Worm (Caenorhabditis elegans) whole organism, young adult: ENCODE measurements around the gene ZC190.10.
"Not testable (repeated sequence)": the region's sequence is repeated elsewhere in the genome, so short reads cannot be mapped to it uniquely, and the experiment has no call there.

Experiments used
- B0019.2 ChIP-seq: fragments of 200-800 bp; sonication (Bioruptor generic); conservative IDR thresholded peaks from 2 replicates; pipeline ENCODE4 v1.3.6; 2022; ENCODE audit warnings: missing genetic modification reagents, missing genetic modification characterization, missing compliant biosample characterization
- B0035.1 ChIP-seq: sonication (generic microtip); optimal IDR thresholded peaks from 2 replicates; lab custom pipeline; 2016; ENCODE audit warnings: missing genetic modification characterization, mild to moderate bottlenecking, missing compliant biosample characterization, missing genotype, missing genetic modification reagents
- F33H1.4 ChIP-seq: fragments of 200-800 bp; sonication (Bioruptor generic); IDR thresholded peaks from 2 replicates; pipeline ENCODE4 v1.3.6; 2022; ENCODE audit warnings: missing genetic modification reagents, missing genetic modification characterization, missing compliant biosample characterization
- F57C9.4 ChIP-seq: sonication (generic microtip); optimal IDR thresholded peaks from 2 replicates; lab custom pipeline; 2017; ENCODE audit warnings: mild to moderate bottlenecking, missing genetic modification characterization, missing compliant biosample characterization
- K11D2.4 ChIP-seq: fragments of 200-800 bp; sonication (Bioruptor generic); IDR thresholded peaks from 2 replicates; pipeline ENCODE4 v1.3.6; 2022; ENCODE audit warnings: missing genetic modification reagents, missing genetic modification characterization, missing compliant biosample characterization
- T07F8.4 ChIP-seq: sonication (generic microtip); optimal IDR thresholded peaks from 2 replicates; lab custom pipeline; 2016; ENCODE audit warnings: mild to moderate bottlenecking, missing genetic modification characterization, moderate library complexity, missing compliant biosample characterization
- T26A5.8 ChIP-seq: sonication (generic microtip); optimal IDR thresholded peaks from 2 replicates; lab custom pipeline; 2016; ENCODE audit warnings: missing genetic modification characterization, missing compliant biosample characterization
- Y95B8A.8 ChIP-seq: fragments of 200-800 bp; sonication (Bioruptor generic); IDR thresholded peaks from 2 replicates; pipeline ENCODE4 v1.3.6; 2022; ENCODE audit warnings: missing genetic modification reagents, missing genetic modification characterization, missing compliant biosample characterization
- ZK185.1 ChIP-seq: sonication (generic microtip); optimal IDR thresholded peaks from 2 replicates; lab custom pipeline; 2016; ENCODE audit warnings: mild to moderate bottlenecking, missing genetic modification characterization, missing compliant biosample characterization; ENCODE audit not compliant: poor library complexity, severe bottlenecking
- ama-1 ChIP-seq, 3 experiments: fragments of 150-350 bp in 1 of 3; sonication (generic microtip) in 2 of 3; optimal IDR thresholded peaks; 2 replicates each; lab custom pipeline; 2014 to 2018; ENCODE audit warnings: missing biosample characterization in 2 of 3, missing genetic modification characterization in 2 of 3, missing genetic modification reagents in 2 of 3
- aptf-2 ChIP-seq: fragments of 200-800 bp; sonication (Bioruptor generic); conservative IDR thresholded peaks from 2 replicates; pipeline ENCODE4 v1.3.6; 2022; ENCODE audit warnings: missing genetic modification reagents, missing genetic modification characterization, missing compliant biosample characterization
- athp-1 ChIP-seq: sonication (generic microtip); optimal IDR thresholded peaks from 2 replicates; lab custom pipeline; 2017; ENCODE audit warnings: mild to moderate bottlenecking, missing genetic modification characterization, missing compliant biosample characterization
- attf-3 ChIP-seq: fragments of 200-800 bp; sonication (Bioruptor generic); conservative IDR thresholded peaks from 2 replicates; pipeline ENCODE4 v1.3.6; 2022; ENCODE audit warnings: missing genetic modification reagents, missing genetic modification characterization, missing compliant biosample characterization
- attf-5 ChIP-seq: fragments of 200-800 bp; sonication (Bioruptor generic); optimal IDR thresholded peaks from 2 replicates; lab custom pipeline; 2018; ENCODE audit warnings: mild to moderate bottlenecking, missing genetic modification characterization, missing compliant biosample characterization
- bed-1 ChIP-seq: fragments of 200-800 bp; sonication (Bioruptor generic); IDR thresholded peaks from 2 replicates; pipeline ENCODE4 v1.3.6; 2022; ENCODE audit warnings: missing genetic modification reagents, missing genetic modification characterization, missing compliant biosample characterization
- ccch-3 ChIP-seq: fragments of 200-800 bp; sonication (Bioruptor generic); optimal IDR thresholded peaks from 2 replicates; lab custom pipeline; 2018; ENCODE audit warnings: mild to moderate bottlenecking, missing genetic modification characterization, missing compliant biosample characterization
- ceh-100 ChIP-seq: fragments of 200-800 bp; sonication (Bioruptor generic); IDR thresholded peaks from 2 replicates; pipeline ENCODE4 v1.3.6; 2022; ENCODE audit warnings: missing genetic modification reagents, missing genetic modification characterization, missing compliant biosample characterization
- ceh-79 ChIP-seq: sonication (generic microtip); optimal IDR thresholded peaks from 2 replicates; lab custom pipeline; 2017; ENCODE audit warnings: mild to moderate bottlenecking, missing genetic modification characterization, missing compliant biosample characterization
- die-1 ChIP-seq: sonication (generic microtip); optimal IDR thresholded peaks from 2 replicates; lab custom pipeline; 2016; ENCODE audit warnings: missing genotype, mild to moderate bottlenecking, missing genetic modification characterization, missing compliant biosample characterization
- dpl-1 ChIP-seq: fragments of 150-350 bp; optimal IDR thresholded peaks from 2 replicates; lab custom pipeline; 2014; ENCODE audit warnings: missing biosample characterization, missing genetic modification reagents, missing genetic modification characterization
- efl-1 ChIP-seq: fragments of 150-350 bp; optimal IDR thresholded peaks from 2 replicates; lab custom pipeline; 2014; ENCODE audit warnings: missing biosample characterization, missing genetic modification reagents, missing genetic modification characterization
- ets-4 ChIP-seq: fragments of 200-800 bp; sonication (Bioruptor generic); optimal IDR thresholded peaks from 2 replicates; lab custom pipeline; 2018; ENCODE audit warnings: mild to moderate bottlenecking, missing genetic modification characterization, missing compliant biosample characterization
- lag-1 ChIP-seq: fragments of 200-800 bp; sonication (Bioruptor generic); IDR thresholded peaks from 2 replicates; pipeline ENCODE4 v1.3.6; 2022; ENCODE audit warnings: missing genetic modification reagents, missing genetic modification characterization, missing compliant biosample characterization
- lsl-1 ChIP-seq: fragments of 200-800 bp; sonication (Bioruptor generic); optimal IDR thresholded peaks from 2 replicates; lab custom pipeline; 2018; ENCODE audit warnings: mild to moderate bottlenecking, missing genetic modification characterization, moderate library complexity, missing compliant biosample characterization
- madf-3 ChIP-seq: fragments of 200-800 bp; sonication (Bioruptor generic); IDR thresholded peaks from 2 replicates; pipeline ENCODE4 v1.3.6; 2022; ENCODE audit warnings: missing genetic modification reagents, missing genetic modification characterization, missing compliant biosample characterization
- madf-6 ChIP-seq: fragments of 200-800 bp; sonication (Bioruptor generic); IDR thresholded peaks from 2 replicates; pipeline ENCODE4 v1.3.6; 2022; ENCODE audit warnings: missing genetic modification reagents, missing genetic modification characterization, missing compliant biosample characterization
- mcd-1 ChIP-seq: fragments of 200-800 bp; sonication (Bioruptor generic); IDR thresholded peaks from 2 replicates; pipeline ENCODE4 v1.3.6; 2022; ENCODE audit warnings: missing genetic modification reagents, missing genetic modification characterization, missing compliant biosample characterization
- mxl-1 ChIP-seq: sonication (generic microtip); optimal IDR thresholded peaks from 2 replicates; lab custom pipeline; 2016; ENCODE audit warnings: missing genetic modification characterization, missing compliant biosample characterization
- nhr-80 ChIP-seq: sonication (generic microtip); optimal IDR thresholded peaks from 2 replicates; lab custom pipeline; 2016; ENCODE audit warnings: missing genetic modification characterization, missing compliant biosample characterization
- pha-4 ChIP-seq: fragments of 150-350 bp; sonication (generic microtip); optimal IDR thresholded peaks from 2 replicates; lab custom pipeline; 2014; ENCODE audit warnings: missing biosample characterization, missing genetic modification reagents, missing genetic modification characterization
- ztf-18 ChIP-seq: sonication (generic microtip); optimal IDR thresholded peaks from 2 replicates; lab custom pipeline; 2016; ENCODE audit warnings: missing genotype, mild to moderate bottlenecking, missing genetic modification characterization, missing compliant biosample characterization
- ztf-3 ChIP-seq: fragments of 200-800 bp; sonication (Bioruptor generic); optimal IDR thresholded peaks from 2 replicates; lab custom pipeline; 2018; ENCODE audit warnings: mild to moderate bottlenecking, missing genetic modification characterization, missing compliant biosample characterization

Gene ZC190.10

ce11 chrV:8732934-8733333 lies 36.8 kb upstream of the ZC190.10 start, which contains the start of gene ZC196.4:
Gene ZC196.4 (plus strand): TSS chrV:8733106.
- TF ChIP-seq nhr-80 (tag; lab: Kevin White, UChicago) (peak; percentile 28), ztf-18 (no peak)
- TF ChIP-seq, all 124 proteins: peak for 1

DNA sequence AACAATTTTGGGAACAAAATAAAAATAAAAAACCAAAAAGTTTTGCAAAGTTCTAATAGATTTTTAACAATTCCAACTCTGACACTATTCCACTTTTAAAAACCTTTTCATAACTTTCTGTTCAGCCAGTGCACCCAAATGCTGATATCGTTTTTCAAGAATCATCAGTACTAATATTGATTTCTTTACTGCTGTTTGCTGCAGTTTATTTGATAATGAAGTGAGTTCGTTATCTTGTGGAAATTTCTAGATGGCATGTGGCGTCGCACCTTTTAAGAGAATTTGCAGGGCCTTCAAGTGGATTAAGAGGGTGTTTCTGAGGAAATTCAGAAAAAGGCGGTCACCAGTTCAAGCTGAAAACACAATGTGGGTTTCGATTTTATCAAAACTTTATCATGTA lies 34.9 kb upstream of the ZC190.10 start:
- TF ChIP-seq nhr-80 (tag; lab: Kevin White, UChicago) (peak; percentile 38), dpl-1 (GFP tag; lab: Kevin White, UChicago) (no peak)

DNA sequence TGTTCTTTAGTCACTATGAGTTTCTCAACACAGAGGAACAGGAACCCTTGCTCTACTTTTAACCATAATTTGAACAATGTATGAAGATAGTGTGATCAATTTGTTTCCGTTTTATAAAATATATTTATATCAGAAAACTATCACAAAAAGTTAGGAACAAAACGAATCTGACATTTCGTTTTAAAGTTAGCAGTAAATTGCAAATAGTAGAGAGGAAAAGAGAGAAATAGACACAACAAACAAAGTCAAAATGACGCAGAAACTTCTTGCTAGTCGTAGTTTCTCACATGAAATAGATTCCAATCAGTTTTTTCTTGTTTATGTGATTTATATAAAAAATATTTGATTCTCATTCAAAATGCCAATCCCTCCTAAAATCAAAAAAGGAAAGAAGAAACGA lies 33.0 kb upstream of the ZC190.10 start, which contains the start of gene ZC196.5:
Gene ZC196.5 (plus strand): TSS at position 301 of the 400 bp plus-strand sequence.
- TF ChIP-seq efl-1 (GFP tag; lab: Kevin White, UChicago), result no peak
- TF ChIP-seq ceh-79, result no peak
- TF ChIP-seq ets-4 (GFP tag; lab: Kevin White, UChicago), result no peak
- TF ChIP-seq F33H1.4, result no peak
- TF ChIP-seq bed-1 (GFP tag; lab: Robert Waterston, UW), result no peak
- no peak for TF ChIP-seq ccch-3 (GFP tag; lab: Kevin White, UChicago)
- TF ChIP-seq pha-4, result no peak
- TF ChIP-seq ztf-3 (GFP tag; lab: Kevin White, UChicago), result no peak
- no peak for TF ChIP-seq athp-1
- no peak for TF ChIP-seq ceh-100 (GFP tag; lab: Robert Waterston, UW)
- no peak for TF ChIP-seq T07F8.4 (tag; lab: Kevin White, UChicago)
- TF ChIP-seq F57C9.4 (tag; lab: Kevin White, UChicago), result no peak
- no peak for TF ChIP-seq Y95B8A.8 (GFP tag; lab: Robert Waterston, UW)
- TF ChIP-seq attf-3 (GFP tag; lab: Robert Waterston, UW), result no peak
- no peak for TF ChIP-seq K11D2.4 (GFP tag; lab: Robert Waterston, UW)
- TF ChIP-seq mxl-1 (tag; lab: Kevin White, UChicago), result no peak

DNA sequence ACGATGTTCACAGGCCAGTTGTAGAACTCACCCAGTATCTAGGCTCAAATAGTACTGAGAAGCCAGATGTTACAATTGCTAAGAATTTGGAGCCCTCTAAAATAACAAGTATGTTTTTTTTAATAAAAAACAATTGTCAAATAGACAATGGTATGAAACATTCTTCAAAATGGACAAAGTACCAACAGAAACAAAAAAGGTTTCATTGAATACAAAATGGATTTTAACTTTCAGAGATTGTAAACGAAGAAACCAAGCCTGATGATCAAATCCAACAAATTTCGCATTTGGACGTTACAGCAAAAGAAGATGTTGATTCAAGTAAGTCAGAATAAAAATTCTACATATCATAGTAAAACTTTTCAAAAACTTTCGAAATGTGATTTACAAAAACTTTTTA lies 31.0 kb upstream of the ZC190.10 start, which contains the start of gene ZC196.9:
Gene ZC196.9 (minus strand): TSS at position 101 of the 400 bp plus-strand sequence.
- TF ChIP-seq ama-1 (optimal IDR thresholded peaks at IDR 0.05; lab: Kevin White, UChicago) (no peak), ama-1 (GFP tag; optimal IDR thresholded peaks at IDR 0.05; lab: Kevin White, UChicago) (no peak), T26A5.8 (tag; lab: Kevin White, UChicago) (no peak)

ce11 chrV:8726228-8726627 lies 30.1 kb upstream of the ZC190.10 start, which contains the start of gene droe-8:
Gene droe-8 (plus strand): TSS chrV:8726528.
- not testable (repeated sequence) for TF ChIP-seq ZK185.1 (tag; lab: Kevin White, UChicago); lag-1 (GFP tag; lab: Robert Waterston, UW); madf-6 (GFP tag; lab: Robert Waterston, UW)

DNA sequence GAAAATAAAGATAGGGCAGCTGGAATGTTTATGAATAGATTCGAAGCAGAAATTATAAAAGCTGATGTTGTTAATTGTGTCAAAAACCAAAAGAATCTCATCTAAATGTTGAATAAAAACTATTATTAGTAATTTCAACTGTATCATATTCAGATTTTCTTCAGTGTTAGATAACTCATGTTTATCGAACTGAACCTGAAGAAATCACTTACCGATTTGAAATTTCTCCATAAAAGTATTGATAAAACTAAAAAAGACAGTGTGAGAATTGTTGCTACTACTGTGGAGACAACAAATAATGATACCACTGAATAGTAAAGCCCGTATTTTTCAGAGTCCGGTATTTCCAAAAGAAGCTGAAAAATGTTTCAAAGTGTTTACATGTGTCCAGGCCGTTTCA lies 26.0 kb upstream of the ZC190.10 start, which contains the start of gene ZC196.8:
Gene ZC196.8 (minus strand): TSS at position 101 of the 400 bp plus-strand sequence.
- TF ChIP-seq lsl-1 (GFP tag; lab: Kevin White, UChicago); attf-5 (GFP tag; lab: Kevin White, UChicago); B0019.2: not testable (repeated sequence)

- TF ChIP-seq mcd-1 (GFP tag; lab: Robert Waterston, UW) (no peak), aptf-2 (GFP tag; lab: Robert Waterston, UW) (no peak), B0035.1 (no peak), lag-1 (GFP tag; lab: Robert Waterston, UW) (no peak), madf-3 (GFP tag; lab: Robert Waterston, UW) (no peak), die-1 (tag; lab: Kevin White, UChicago) (no peak)
Observed at ce11 chrV:8718399-8718798, 22.3 kb upstream of the ZC190.10 start.
